Worm (Caenorhabditis elegans) whole organism, L4/young adult: ENCODE measurements around the gene irld-62.
"Not testable (repeated sequence)": the region's sequence is repeated elsewhere in the genome, so short reads cannot be mapped to it uniquely, and the experiment has no call there.

Source experiments
- W03F9.2 ChIP-seq: fragments of 150-350 bp; optimal IDR thresholded peaks from 2 replicates; lab custom pipeline; 2014; ENCODE audit warnings: missing biosample characterization, missing genetic modification characterization
- dao-5 ChIP-seq: sonication (generic microtip); optimal IDR thresholded peaks from 2 replicates; lab custom pipeline; 2016; ENCODE audit warnings: missing genotype, missing genetic modification characterization, moderate library complexity, missing compliant biosample characterization
- him-1 ChIP-seq: sonication (generic microtip); optimal IDR thresholded peaks from 2 replicates; lab custom pipeline; 2016; ENCODE audit warnings: missing genotype, missing genetic modification reagents, missing genetic modification characterization, missing compliant biosample characterization

Gene irld-62

DNA sequence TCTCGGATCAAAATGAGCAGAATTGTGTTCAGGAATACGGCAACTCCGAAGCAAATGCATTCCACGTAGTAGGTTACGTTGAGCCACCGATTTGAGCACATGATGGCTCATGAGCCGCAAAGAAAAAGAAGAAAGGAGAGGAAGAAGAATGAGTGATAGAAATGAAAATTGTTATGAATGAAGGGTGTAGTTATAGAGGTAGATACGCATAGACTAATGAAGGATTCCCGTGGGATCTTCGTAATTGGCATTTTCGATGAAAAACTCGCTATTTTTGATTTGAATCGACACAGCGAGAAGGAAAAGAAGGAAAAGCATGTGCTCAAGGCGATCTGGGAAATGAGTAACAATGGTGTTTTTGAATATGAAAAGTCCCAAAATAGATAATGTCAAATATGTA is 17.0 kb upstream of the irld-62 start, which contains the start of gene str-96:
Gene str-96 (minus strand): TSS at position 101 of the 400 bp plus-strand sequence.
- TF ChIP-seq dao-5 (tag; lab: Kevin White, UChicago) (no peak), him-1 (no peak), W03F9.2 (no peak)

DNA sequence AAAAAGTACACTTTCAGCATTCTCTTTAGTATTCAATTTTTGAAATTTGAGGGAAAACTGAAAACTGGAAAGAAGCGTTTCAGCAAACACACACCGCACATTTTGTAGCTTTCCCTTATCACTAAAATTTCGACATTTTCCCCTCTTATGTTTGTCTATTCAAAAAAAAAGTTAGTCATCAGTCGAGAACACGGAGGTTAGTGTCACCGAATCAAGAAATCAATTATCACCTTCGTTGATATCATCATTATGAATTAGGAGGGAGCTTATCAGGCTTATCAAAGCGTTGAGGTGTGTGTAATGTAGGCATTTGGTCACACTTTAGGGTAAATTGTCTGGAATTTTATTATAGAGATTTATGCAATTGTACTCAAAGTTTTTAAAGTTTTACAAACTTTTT is 12.3 kb upstream of the irld-62 start, which contains the start of gene cpr-3:
Gene cpr-3 (minus strand): TSS at position 104 of the 400 bp plus-strand sequence.
- TF ChIP-seq W03F9.2 (no peak), him-1 (no peak), dao-5 (tag; lab: Kevin White, UChicago) (no peak)

DNA sequence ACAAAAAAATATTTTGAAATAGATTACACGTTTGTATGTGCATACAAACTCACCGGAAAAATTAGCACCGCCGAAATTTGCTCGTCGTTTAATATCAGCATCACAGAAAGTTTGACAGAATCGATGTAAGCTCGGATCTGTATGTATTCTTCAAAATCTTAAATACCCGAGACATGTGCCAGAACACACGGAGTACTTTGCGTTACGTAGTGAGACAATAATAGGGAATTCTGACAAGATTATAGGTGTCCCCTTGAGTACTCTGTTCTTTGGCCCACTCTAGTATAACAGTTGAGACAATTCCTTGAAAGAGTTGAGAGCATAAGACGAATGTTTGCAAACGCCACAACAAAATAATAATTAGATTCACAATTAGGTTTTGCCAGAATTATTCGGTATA is 7.3 kb upstream of the irld-62 start, which contains the start of gene srx-48:
Gene srx-48 (minus strand): TSS at position 101 of the 400 bp plus-strand sequence.
- no peak for TF ChIP-seq dao-5 (tag; lab: Kevin White, UChicago)
- TF ChIP-seq W03F9.2: no peak
- no peak for TF ChIP-seq him-1

DNA sequence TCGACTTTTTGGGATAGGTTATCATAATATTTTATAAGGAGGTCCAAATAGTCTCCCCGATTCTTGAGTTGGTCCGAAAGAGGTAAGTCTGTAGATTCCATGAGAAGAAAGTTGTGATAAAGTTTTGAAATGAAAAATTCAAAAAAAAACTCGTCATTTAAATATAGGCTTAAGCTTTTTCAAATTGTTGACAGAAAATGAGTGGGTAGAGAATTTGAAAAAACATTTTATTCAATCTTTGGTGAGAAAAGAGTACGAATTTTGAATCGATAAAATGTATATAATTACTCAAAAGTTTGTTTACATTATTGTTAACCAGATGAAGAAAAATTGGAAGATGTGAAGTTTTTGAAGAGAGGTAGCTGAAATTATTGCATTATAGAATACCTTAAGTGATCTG is 5.4 kb upstream of the irld-62 start, which contains the start of gene T26H8.5:
Gene T26H8.5 (minus strand): TSS at position 101 of the 400 bp plus-strand sequence.
- no peak for TF ChIP-seq dao-5 (tag; lab: Kevin White, UChicago)
- no peak for TF ChIP-seq him-1
- no peak for TF ChIP-seq W03F9.2

DNA sequence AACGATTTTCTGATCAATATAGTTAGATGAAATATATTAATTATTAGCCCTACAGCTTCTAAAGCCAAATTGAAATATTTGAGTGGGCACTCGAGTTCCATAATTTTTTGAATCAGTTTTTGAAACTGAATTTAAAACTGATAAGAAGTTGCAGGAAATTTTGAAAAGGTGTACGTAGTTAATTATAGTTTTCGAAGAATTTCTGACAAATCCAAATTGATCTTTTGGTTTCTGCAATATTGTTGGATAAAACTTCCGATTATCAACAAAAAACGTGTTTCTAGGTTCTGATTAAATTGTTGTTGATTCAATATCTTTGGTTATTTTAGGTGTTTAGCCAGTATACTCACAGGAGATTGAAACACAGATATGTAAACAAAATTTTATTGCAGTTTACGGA is 4.1 kb upstream of the irld-62 start, which contains the start of gene T26H8.4:
Gene T26H8.4 (minus strand): TSS at position 101 of the 400 bp plus-strand sequence.
- TF ChIP-seq him-1 (no peak), W03F9.2 (no peak), dao-5 (tag; lab: Kevin White, UChicago) (no peak)

DNA sequence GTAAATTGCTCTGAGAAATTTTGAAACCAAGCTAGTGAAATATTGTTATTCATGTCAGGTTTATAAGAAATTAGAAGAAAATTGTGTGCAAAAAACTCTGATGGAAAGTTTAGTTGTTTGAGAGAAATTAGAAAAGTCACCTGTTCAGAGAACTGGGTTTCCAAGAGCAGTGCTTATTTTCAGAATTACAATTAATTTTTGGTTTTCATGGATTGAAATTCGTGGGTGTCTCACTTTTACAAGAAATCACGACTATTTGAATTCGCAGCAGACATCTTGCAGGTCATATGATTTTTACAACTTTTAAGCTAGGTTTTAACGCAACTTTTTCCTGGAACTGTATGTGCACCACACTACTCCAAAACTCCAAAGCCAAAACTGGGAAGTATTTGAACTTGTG is 1.9 kb upstream of the irld-62 start, which contains the start of gene srz-10:
Gene srz-10 (minus strand): TSS at position 88 of the 400 bp plus-strand sequence.
- TF ChIP-seq him-1 (no peak), dao-5 (tag; lab: Kevin White, UChicago) (no peak), W03F9.2 (no peak)

- no peak for TF ChIP-seq dao-5 (tag; lab: Kevin White, UChicago)
- TF ChIP-seq W03F9.2: no peak
- no peak for TF ChIP-seq him-1
Measured at ce11 chrV:15313529-15313928, 2.6 kb downstream of the irld-62 start.

ce11 chrV:15315827-15316527 is 5.1 kb downstream of the irld-62 start, which contains the start of the genes srt-22 and nhr-246:
Gene srt-22, minus strand, starts transcription at chrV:15315927.
Gene nhr-246, plus strand, starts transcription at chrV:15316477.
- no peak for TF ChIP-seq W03F9.2
- no peak for TF ChIP-seq him-1
- TF ChIP-seq dao-5 (tag; lab: Kevin White, UChicago): no peak

DNA sequence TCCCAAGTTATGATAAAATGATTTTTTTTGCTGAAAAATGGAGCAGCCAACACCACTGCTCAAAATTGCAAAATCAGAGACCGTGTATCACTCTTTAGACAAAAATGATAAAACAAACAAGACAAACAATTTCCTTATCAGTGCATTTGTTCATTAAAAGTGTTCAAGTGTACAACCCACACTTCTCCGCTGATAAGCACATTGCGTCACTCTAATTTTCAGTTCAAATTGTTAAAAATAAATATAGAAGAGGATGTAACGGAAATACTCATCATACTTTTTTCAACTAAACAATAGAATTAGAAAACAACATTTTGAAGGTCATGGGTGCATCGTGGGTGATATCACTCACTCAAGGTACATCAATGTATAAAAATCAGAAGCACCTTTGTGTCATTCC is 7.8 kb downstream of the irld-62 start, which contains the start of gene nhr-291:
Gene nhr-291 (plus strand): TSS at position 324 of the 400 bp plus-strand sequence.
- TF ChIP-seq dao-5 (tag; lab: Kevin White, UChicago): no peak

- not testable (repeated sequence) for TF ChIP-seq W03F9.2; him-1; dao-5 (tag; lab: Kevin White, UChicago)
Measured at ce11 chrV:15322653-15323052, 11.8 kb downstream of the irld-62 start, which contains the start of gene nhr-247. Gene nhr-247, plus strand, starts transcription at chrV:15322982.

DNA sequence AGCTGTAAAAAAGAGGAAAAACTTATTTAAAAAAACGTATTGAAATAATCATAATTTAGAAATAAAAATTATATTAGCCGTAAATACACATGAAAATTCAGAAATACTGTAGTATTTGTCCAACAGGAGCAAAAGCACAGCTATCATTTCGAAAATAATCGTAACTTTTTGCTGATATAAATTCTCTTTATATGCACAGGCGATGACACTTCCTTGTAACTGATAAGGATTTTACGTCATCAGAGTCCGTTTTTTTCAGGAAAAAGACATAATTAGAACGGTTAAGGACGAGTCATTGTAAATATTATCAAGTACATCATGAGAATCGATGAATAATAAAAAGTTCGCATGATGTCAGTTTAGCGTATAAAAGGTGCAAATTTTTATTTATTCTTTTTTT is 12.5 kb downstream of the irld-62 start:
- TF ChIP-seq dao-5 (tag; lab: Kevin White, UChicago): no peak
- no peak for TF ChIP-seq W03F9.2
- no peak for TF ChIP-seq him-1

DNA sequence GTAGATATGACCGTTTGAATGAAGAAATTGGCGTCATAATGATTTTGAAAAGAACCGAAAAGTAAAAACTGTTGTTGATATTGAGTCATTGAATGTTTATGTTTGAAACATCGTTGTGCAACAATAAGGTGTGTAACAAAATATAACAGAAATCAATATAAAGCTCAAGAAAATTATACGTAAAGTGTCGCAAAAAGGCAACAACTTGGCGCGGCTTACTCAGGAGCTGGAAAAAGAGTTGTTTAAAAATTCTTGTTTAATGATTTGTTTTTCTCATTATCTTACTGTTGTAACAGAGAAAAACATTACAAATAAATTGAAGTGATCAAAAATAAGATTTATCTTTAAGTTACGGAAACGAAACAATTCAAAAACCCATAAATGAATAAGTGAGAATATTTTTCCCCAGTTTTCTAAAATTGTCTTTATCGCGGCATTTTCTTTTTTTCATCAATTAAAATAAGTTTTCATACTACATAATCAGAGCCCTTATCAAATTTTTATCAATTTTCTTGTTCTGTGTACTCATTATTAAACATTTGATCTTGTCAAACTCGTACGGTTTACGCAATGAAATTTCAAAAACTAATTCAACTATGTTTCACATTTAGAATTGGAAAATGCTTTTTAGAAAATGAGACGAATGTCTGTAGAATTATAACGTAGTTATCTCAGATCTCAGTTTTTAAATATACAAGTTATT is 17.0 kb downstream of the irld-62 start, which contains the start of gene ZK1037.6:
Gene ZK1037.6 (minus strand): TSS at position 51 of the 703 bp plus-strand sequence.
- TF ChIP-seq him-1 (no peak), dao-5 (tag; lab: Kevin White, UChicago) (no peak), W03F9.2 (no peak)

DNA sequence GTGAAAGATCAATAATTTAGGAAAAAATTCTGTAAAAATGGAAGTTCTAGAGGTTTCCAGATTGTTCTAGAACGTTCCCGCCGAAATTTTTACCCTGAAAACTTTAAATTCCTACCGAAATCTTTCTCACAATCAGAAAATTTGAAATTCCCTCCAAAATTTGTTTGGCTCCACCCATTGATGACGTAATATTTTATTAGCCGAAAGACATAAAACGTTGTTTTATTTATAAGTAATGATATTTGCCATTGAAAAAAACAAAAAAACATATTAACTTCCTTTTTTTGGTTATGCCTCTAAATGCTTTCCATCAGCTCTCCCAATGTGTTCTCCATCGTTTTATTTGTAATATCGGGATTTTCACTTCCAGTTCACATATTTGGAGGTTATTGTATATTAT is 19.4 kb downstream of the irld-62 start, which contains the start of gene srh-295:
Gene srh-295 (plus strand): TSS at position 301 of the 400 bp plus-strand sequence.
- no peak for TF ChIP-seq dao-5 (tag; lab: Kevin White, UChicago)
- no peak for TF ChIP-seq W03F9.2
- TF ChIP-seq him-1: no peak

DNA sequence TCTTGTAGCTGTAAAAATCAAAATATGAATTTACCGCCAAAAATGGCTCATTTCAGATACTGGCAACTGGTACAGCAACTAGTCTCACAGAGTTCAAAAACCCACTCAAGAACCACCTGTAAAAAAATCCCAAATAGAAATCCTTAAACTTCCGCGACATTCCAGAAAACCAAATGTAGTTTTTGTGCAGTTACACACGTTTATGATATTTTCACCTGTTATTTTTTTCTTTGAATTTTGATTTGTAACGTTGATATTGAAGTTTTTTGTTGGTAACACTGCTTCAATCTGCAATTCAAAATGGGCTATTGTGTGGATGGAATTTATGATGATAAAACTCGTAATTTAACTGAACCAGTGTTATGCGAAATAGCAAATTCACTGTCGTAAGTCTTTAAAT is 22.0 kb downstream of the irld-62 start, which contains the start of gene srw-113:
Gene srw-113 (plus strand): TSS at position 301 of the 400 bp plus-strand sequence.
- TF ChIP-seq W03F9.2 (no peak), him-1 (no peak), dao-5 (tag; lab: Kevin White, UChicago) (no peak)
